Worm (Caenorhabditis elegans) whole organism, L3 larva: ENCODE measurements around the gene Y49F6B.12.
"Not testable (repeated sequence)": the region's sequence is repeated elsewhere in the genome, so short reads cannot be mapped to it uniquely, and the experiment has no call there.

Experiments
- R02D3.7 ChIP-seq: fragments of 150-350 bp; optimal IDR thresholded peaks from 2 replicates; lab custom pipeline; 2014; ENCODE audit warnings: missing biosample characterization, missing genetic modification characterization
- ceh-16 ChIP-seq: sonication (generic microtip); optimal IDR thresholded peaks from 2 replicates; lab custom pipeline; 2017; ENCODE audit warnings: missing biosample characterization, missing genetic modification characterization
- ceh-28 ChIP-seq: fragments of 150-350 bp; optimal IDR thresholded peaks from 2 replicates; lab custom pipeline; 2014; ENCODE audit warnings: missing biosample characterization, missing genetic modification reagents, missing genetic modification characterization
- ceh-82 ChIP-seq: fragments of 150-350 bp; optimal IDR thresholded peaks from 2 replicates; lab custom pipeline; 2014; ENCODE audit warnings: missing biosample characterization, missing genetic modification characterization
- ceh-9 ChIP-seq: sonication (generic microtip); optimal IDR thresholded peaks from 2 replicates; lab custom pipeline; 2018; ENCODE audit warnings: missing biosample characterization, missing genetic modification characterization
- daf-12 ChIP-seq: fragments of 150-350 bp; optimal IDR thresholded peaks from 2 replicates; lab custom pipeline; 2014; ENCODE audit warnings: missing biosample characterization, missing genetic modification reagents, missing genetic modification characterization
- egl-27 ChIP-seq: sonication (generic microtip); optimal IDR thresholded peaks from 4 replicates; lab custom pipeline; 2017; ENCODE audit warnings: missing biosample characterization, missing genetic modification reagents, missing genetic modification characterization
- elt-3 ChIP-seq, 3 experiments: fragments of 150-350 bp in 1 of 3; sonication (generic microtip) in 2 of 3; optimal IDR thresholded peaks; 2 replicates in 2 of 3; 4 replicates in 1 of 3; lab custom pipeline; 2014 to 2017; ENCODE audit warnings: missing biosample characterization in 3 of 3, missing genetic modification characterization in 3 of 3
- eor-1 ChIP-seq, 2 experiments: fragments of 150-350 bp; optimal IDR thresholded peaks; 2 replicates each; lab custom pipeline; 2014 to 2018; ENCODE audit warnings: missing biosample characterization in 2 of 2, missing genetic modification characterization in 2 of 2
- fkh-10 ChIP-seq: sonication (generic microtip); optimal IDR thresholded peaks from 2 replicates; lab custom pipeline; 2017; ENCODE audit warnings: missing biosample characterization, missing genetic modification reagents, missing genetic modification characterization
- fkh-2 ChIP-seq: fragments of 150-350 bp; optimal IDR thresholded peaks from 2 replicates; lab custom pipeline; 2014; ENCODE audit warnings: missing biosample characterization, missing genetic modification reagents, missing genetic modification characterization
- hmg-11 ChIP-seq: sonication (generic microtip); optimal IDR thresholded peaks from 2 replicates; lab custom pipeline; 2016; ENCODE audit warnings: missing genetic modification characterization, missing compliant biosample characterization
- jun-1 ChIP-seq: fragments of 150-350 bp; optimal IDR thresholded peaks from 2 replicates; lab custom pipeline; 2014; ENCODE audit warnings: missing biosample characterization, missing genetic modification reagents, missing genetic modification characterization
- lin-39 ChIP-seq: fragments of 150-350 bp; optimal IDR thresholded peaks from 2 replicates; lab custom pipeline; 2018; ENCODE audit warnings: missing biosample characterization, missing genetic modification reagents, missing genetic modification characterization
- lsy-12 ChIP-seq: sonication (generic microtip); optimal IDR thresholded peaks from 2 replicates; lab custom pipeline; 2016; ENCODE audit warnings: mild to moderate bottlenecking, missing genetic modification characterization, missing compliant biosample characterization
- mdl-1 ChIP-seq: fragments of 150-350 bp; optimal IDR thresholded peaks from 2 replicates; lab custom pipeline; 2014; ENCODE audit warnings: missing biosample characterization, missing genetic modification characterization
- mml-1 ChIP-seq: fragments of 150-350 bp; sonication (generic microtip); optimal IDR thresholded peaks from 3 replicates; lab custom pipeline; 2014; ENCODE audit warnings: missing biosample characterization, missing genetic modification characterization
- nfya-1 ChIP-seq: sonication (generic microtip); optimal IDR thresholded peaks from 2 replicates; lab custom pipeline; 2017; ENCODE audit warnings: missing genetic modification characterization, mild to moderate bottlenecking, missing compliant biosample characterization, antibody characterized with exemption, moderate library complexity; ENCODE audit not compliant: insufficient read depth
- nhr-11 ChIP-seq: fragments of 150-350 bp; optimal IDR thresholded peaks from 2 replicates; lab custom pipeline; 2014; ENCODE audit warnings: missing biosample characterization, missing genetic modification characterization
- nhr-12 ChIP-seq: fragments of 150-350 bp; optimal IDR thresholded peaks from 2 replicates; lab custom pipeline; 2014; ENCODE audit warnings: missing biosample characterization, missing genetic modification characterization
- nhr-25 ChIP-seq: sonication (generic microtip); optimal IDR thresholded peaks from 2 replicates; lab custom pipeline; 2017; ENCODE audit warnings: missing biosample characterization, missing genetic modification characterization
- nhr-43 ChIP-seq: sonication (generic microtip); optimal IDR thresholded peaks from 2 replicates; lab custom pipeline; 2016; ENCODE audit warnings: mild to moderate bottlenecking, missing genetic modification characterization, missing compliant biosample characterization; ENCODE audit not compliant: poor library complexity, severe bottlenecking
- nhr-67 ChIP-seq: fragments of 150-350 bp; optimal IDR thresholded peaks from 2 replicates; lab custom pipeline; 2014; ENCODE audit warnings: missing biosample characterization, missing genetic modification characterization
- pha-4 ChIP-seq: fragments of 150-350 bp; optimal IDR thresholded peaks from 2 replicates; lab custom pipeline; 2014; ENCODE audit warnings: missing biosample characterization, missing genetic modification reagents, missing genetic modification characterization
- sea-2 ChIP-seq: fragments of 150-350 bp; sonication (generic microtip); optimal IDR thresholded peaks from 4 replicates; lab custom pipeline; 2014; ENCODE audit warnings: missing biosample characterization, missing genetic modification reagents, missing genetic modification characterization
- snpc-4 ChIP-seq: fragments of 150-350 bp; optimal IDR thresholded peaks from 2 replicates; lab custom pipeline; 2014; ENCODE audit warnings: missing biosample characterization, missing genetic modification characterization
- tbx-2 ChIP-seq: sonication (generic microtip); optimal IDR thresholded peaks from 2 replicates; lab custom pipeline; 2016; ENCODE audit warnings: mild to moderate bottlenecking, missing genetic modification characterization, missing compliant biosample characterization
- unc-39 ChIP-seq: sonication (generic microtip); optimal IDR thresholded peaks from 4 replicates; lab custom pipeline; 2017; ENCODE audit warnings: missing biosample characterization, missing genetic modification characterization
- ztf-11 ChIP-seq: fragments of 150-350 bp; optimal IDR thresholded peaks from 2 replicates; lab custom pipeline; 2014; ENCODE audit warnings: missing biosample characterization, missing genetic modification characterization

Gene Y49F6B.12

DNA sequence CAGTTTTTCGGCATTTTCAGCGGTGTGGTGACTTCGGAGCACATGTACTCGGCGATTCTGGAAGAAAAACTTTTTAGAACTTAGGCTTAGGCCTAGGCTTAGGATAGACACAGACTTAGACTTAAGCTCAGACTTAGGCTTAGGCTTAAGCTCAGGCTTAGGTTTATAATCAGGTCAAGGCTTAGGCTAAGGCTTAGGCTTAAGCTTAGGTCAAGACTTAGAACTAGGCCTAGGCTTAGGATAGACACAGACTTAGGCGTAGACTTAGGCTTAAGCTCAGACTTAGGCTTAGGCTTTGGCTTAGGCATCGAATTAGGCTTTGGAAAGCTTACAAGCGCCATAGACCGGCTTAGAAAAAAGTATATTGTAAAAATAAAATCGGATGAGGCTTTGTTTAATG is 4.3 kb upstream of the Y49F6B.12 start:
- TF ChIP-seq ceh-82 (tag; lab: Kevin White, UChicago) (no peak), nhr-12 (no peak), nfya-1 (no peak), jun-1 (tag; lab: Kevin White, UChicago) (no peak), elt-3 (tag; optimal IDR thresholded peaks at IDR 0.05; lab: Kevin White, UChicago) (no peak), ceh-28 (tag; lab: Kevin White, UChicago) (no peak), ztf-11 (tag; lab: Kevin White, UChicago) (no peak)

DNA sequence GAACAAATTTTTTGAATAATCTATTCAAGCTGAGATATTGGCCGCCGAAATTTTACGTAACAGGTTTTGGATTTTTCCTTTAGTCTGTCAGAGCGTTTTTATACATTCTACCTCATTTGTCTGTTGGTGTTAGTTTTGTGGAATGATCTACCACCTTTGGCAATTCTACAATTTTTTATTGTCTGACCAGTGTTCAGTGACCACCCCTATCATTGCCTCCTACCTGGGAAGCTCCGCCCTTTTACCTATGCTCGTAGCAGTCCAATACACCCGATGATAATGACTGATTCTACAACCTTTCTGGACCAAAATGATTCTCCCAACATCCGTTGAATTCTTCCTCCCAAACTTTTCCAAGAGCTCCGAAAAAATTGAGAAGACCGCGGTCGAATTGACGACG is 1.5 kb upstream of the Y49F6B.12 start, which contains the start of gene sdz-32:
Gene sdz-32 (plus strand): TSS at position 301 of the 400 bp plus-strand sequence.
- no peak for TF ChIP-seq elt-3 (tag; optimal IDR thresholded peaks at IDR 0.05; lab: Kevin White, UChicago)

- TF ChIP-seq R02D3.7 (tag; lab: Kevin White, UChicago) = no peak
- no peak for TF ChIP-seq ceh-28 (tag; lab: Kevin White, UChicago)
- no peak for TF ChIP-seq fkh-10 (GFP tag; lab: Kevin White, UChicago)
- no peak for TF ChIP-seq mml-1 (tag; lab: Kevin White, UChicago)
- TF ChIP-seq lin-39 = no peak
- TF ChIP-seq ztf-11 (tag; lab: Kevin White, UChicago) = no peak
- TF ChIP-seq snpc-4 = no peak
Observed at ce11 chrII:3472817-3473216, 601 bp upstream of the Y49F6B.12 start, which contains the start of gene Y49F6B.6. Gene Y49F6B.6, plus strand, starts transcription at chrII:3473117.

DNA sequence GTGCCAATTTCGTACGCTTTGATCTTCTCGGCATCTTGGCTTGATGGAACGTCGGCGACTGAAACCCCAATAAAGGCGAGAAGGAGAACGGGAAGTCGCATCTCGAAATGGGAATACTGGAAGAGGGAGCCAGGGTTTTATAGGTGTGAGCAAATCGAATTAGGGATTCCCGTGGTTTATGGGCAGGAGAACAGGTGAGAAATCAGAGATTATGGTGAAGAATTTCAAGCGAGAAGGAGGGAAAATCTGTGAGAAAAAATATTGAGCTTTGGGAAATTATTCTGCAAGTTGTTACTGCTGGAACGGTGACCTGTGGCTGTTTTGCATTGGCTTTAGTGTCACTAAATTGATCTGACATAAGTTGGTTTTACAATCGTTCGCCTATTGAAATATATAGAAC is 613 bp downstream of the Y49F6B.12 start, which contains the start of gene Y49F6B.13:
Gene Y49F6B.13 (minus strand): TSS at position 101 of the 400 bp plus-strand sequence.
- TF ChIP-seq lin-39 (no peak), nfya-1 (no peak), tbx-2 (no peak), ceh-16 (no peak), unc-39 (tag; lab: Kevin White, UChicago) (no peak), ceh-82 (tag; lab: Kevin White, UChicago) (no peak), ceh-9 (tag; lab: Kevin White, UChicago) (no peak), nhr-67 (no peak), nhr-43 (tag; lab: Kevin White, UChicago) (no peak), nhr-25 (tag; lab: Kevin White, UChicago) (no peak)
- TF ChIP-seq, all 47 proteins: peak for 0

ce11 chrII:3470549-3470948 is 1.7 kb downstream of the Y49F6B.12 start, which contains the start of gene Y49F6B.20:
Gene Y49F6B.20, minus strand, starts transcription at chrII:3470649.
- no peak for TF ChIP-seq eor-1 (tag; optimal IDR thresholded peaks at IDR 0.05; lab: Kevin White, UChicago)
- no peak for TF ChIP-seq pha-4 (tag; lab: Kevin White, UChicago)
- no peak for TF ChIP-seq tbx-2
- no peak for TF ChIP-seq nhr-43 (tag; lab: Kevin White, UChicago)
- TF ChIP-seq lin-39 = no peak
- TF ChIP-seq mdl-1 (tag; lab: Kevin White, UChicago) = no peak
- TF ChIP-seq nhr-11 (tag; lab: Kevin White, UChicago) = no peak
- no peak for TF ChIP-seq daf-12 (tag; lab: Kevin White, UChicago)
- TF ChIP-seq nfya-1 = no peak
- TF ChIP-seq fkh-2 = no peak
- TF ChIP-seq nhr-67 = no peak
- no peak for TF ChIP-seq ceh-16
- TF ChIP-seq sea-2 (GFP tag; lab: Kevin White, UChicago) = no peak
- no peak for TF ChIP-seq egl-27 (tag; lab: Kevin White, UChicago)
- no peak for TF ChIP-seq snpc-4
- no peak for TF ChIP-seq R02D3.7 (tag; lab: Kevin White, UChicago)

DNA sequence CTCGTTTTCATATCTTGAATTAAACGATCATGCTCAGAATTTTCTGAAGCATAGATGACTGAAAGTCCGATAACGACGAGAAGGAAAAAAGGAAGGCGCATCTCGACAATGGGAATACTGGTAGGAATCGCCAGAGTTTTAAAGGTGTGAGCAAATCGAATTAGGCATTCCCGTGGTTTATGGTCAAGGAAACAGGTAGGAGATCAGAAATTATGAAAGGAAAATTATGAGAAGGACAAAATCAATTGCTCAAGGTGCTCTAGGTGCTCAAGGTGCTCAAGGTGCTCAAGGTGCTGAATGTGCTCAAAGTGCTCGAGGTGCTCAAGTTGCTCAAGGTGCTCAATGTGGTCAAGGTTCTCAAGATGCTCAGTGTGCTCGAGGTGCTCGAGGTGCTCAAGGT is 7.6 kb downstream of the Y49F6B.12 start, which contains the start of gene C16C8.10:
Gene C16C8.10 (minus strand): TSS at position 101 of the 400 bp plus-strand sequence.
- not testable (repeated sequence) for TF ChIP-seq mml-1 (tag; lab: Kevin White, UChicago); lin-39; hmg-11 (tag; lab: Kevin White, UChicago)

DNA sequence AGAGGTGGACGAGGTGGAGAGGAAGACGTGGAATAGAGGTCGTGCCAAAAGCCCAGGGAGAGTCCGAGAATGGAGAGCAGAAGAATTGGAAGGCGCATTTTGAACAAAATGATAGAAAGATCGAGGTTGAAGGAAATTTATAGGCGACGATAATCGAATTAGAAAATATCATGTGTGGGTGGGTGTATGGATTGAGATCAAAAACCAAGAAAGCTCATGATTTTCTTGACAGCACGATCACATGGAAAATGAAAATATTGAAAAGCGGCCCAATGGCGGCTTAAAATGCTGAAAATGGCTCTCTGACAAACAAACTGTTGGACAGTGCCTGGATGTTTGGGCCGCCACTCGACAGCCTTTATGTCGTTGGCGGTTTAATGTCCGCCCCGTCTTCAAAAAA is 9.1 kb downstream of the Y49F6B.12 start, which contains the start of gene C16C8.9:
Gene C16C8.9 (minus strand): TSS at position 101 of the 400 bp plus-strand sequence.
- TF ChIP-seq lsy-12 = no peak
- TF ChIP-seq nhr-43 (tag; lab: Kevin White, UChicago) = no peak
- TF ChIP-seq nhr-12 = no peak
- no peak for TF ChIP-seq eor-1 (tag; optimal IDR thresholded peaks at IDR 0.05; lab: Kevin White, UChicago)
